ENCODE assay signal across 3 fruit fly cellular contexts in genomic region chr3R:22022623-22023022, dm6.
TF ChIP-seq lines count a peak whose summit lies in the region.

No protein-coding gene starts in this region.

- no peak for TF ChIP-seq CTCF in whole organism, embryonic (GFP tag; optimal IDR thresholded peaks at IDR 0.05; lab: Kevin White, UChicago)

TF ChIP-seq in whole organism, adult, 20 proteins besides CTCF, POLR2A, EP300 and RAD21:
- TF ChIP-seq Mnt (GFP tag; optimal IDR thresholded peaks at IDR 0.05; lab: Kevin White, UChicago) = peak; percentile 14
- no peak for TF ChIP-seq pad (GFP tag; optimal IDR thresholded peaks at IDR 0.05; lab: Kevin White, UChicago)
- no peak for TF ChIP-seq Hr96 (GFP tag; optimal IDR thresholded peaks at IDR 0.05; lab: Kevin White, UChicago)
- no peak for TF ChIP-seq tj (GFP tag; optimal IDR thresholded peaks at IDR 0.05; lab: Kevin White, UChicago)
- TF ChIP-seq CG5204 (GFP tag; optimal IDR thresholded peaks at IDR 0.05; lab: Kevin White, UChicago) = no peak
- no peak for TF ChIP-seq Clk (GFP tag; optimal IDR thresholded peaks at IDR 0.05; lab: Kevin White, UChicago)
- no peak for TF ChIP-seq kay (GFP tag; lab: Kevin White, UChicago; ENCODE audit: borderline replicate concordance)
- TF ChIP-seq CG14711 (tag; optimal IDR thresholded peaks at IDR 0.05; lab: Kevin White, UChicago) = no peak
- TF ChIP-seq cic (GFP tag; optimal IDR thresholded peaks at IDR 0.05; lab: Kevin White, UChicago) = peak; percentile 51
- TF ChIP-seq CG12768 (GFP tag; optimal IDR thresholded peaks at IDR 0.05; lab: Kevin White, UChicago) = no peak
- peak; percentile 13 for TF ChIP-seq bab1 (GFP tag; optimal IDR thresholded peaks at IDR 0.05; lab: Kevin White, UChicago)
- TF ChIP-seq CG33017 (tag; optimal IDR thresholded peaks at IDR 0.05; lab: Kevin White, UChicago) = no peak
- no peak for TF ChIP-seq CG7045 (GFP tag; optimal IDR thresholded peaks at IDR 0.05; lab: Kevin White, UChicago)
- no peak for TF ChIP-seq ovo (GFP tag; optimal IDR thresholded peaks at IDR 0.05; lab: Kevin White, UChicago)
- TF ChIP-seq CG11617 (GFP tag; optimal IDR thresholded peaks at IDR 0.05; lab: Kevin White, UChicago) = no peak
- TF ChIP-seq CG7101 (tag; optimal IDR thresholded peaks at IDR 0.05; lab: Kevin White, UChicago) = no peak
- no peak for TF ChIP-seq Crg-1 (GFP tag; optimal IDR thresholded peaks at IDR 0.05; lab: Kevin White, UChicago)
- TF ChIP-seq cnc (optimal IDR thresholded peaks at IDR 0.05; lab: Kevin White, UChicago) = no peak
- TF ChIP-seq toe (GFP tag; optimal IDR thresholded peaks at IDR 0.05; lab: Kevin White, UChicago) = no peak
- TF ChIP-seq CG1620 (GFP tag; optimal IDR thresholded peaks at IDR 0.05; lab: Kevin White, UChicago) = no peak

TF ChIP-seq in whole organism, embryonic, 481 proteins besides CTCF, POLR2A, EP300 and RAD21:
- TF ChIP-seq Nf-YA (GFP tag; IDR thresholded peaks at IDR 0.05; lab: Robert Waterston, UW) (no peak), Pdp1 (GFP tag; optimal IDR thresholded peaks at IDR 0.05; lab: Kevin White, UChicago) (peak in 1 of 2 experiments; percentile 98), insv (GFP tag; optimal IDR thresholded peaks at IDR 0.05; lab: Kevin White, UChicago) (no peak), CG4360 (GFP tag; IDR thresholded peaks at IDR 0.05; lab: Robert Waterston, UW) (no peak), CG4328 (GFP tag; optimal IDR thresholded peaks at IDR 0.05; lab: Kevin White, UChicago) (no peak), onecut (GFP tag; IDR thresholded peaks at IDR 0.05; lab: Robert Waterston, UW) (peak; percentile 91), CG8290 (GFP tag; optimal IDR thresholded peaks at IDR 0.05; lab: Kevin White, UChicago) (no peak), CG8290 (tag; optimal IDR thresholded peaks at IDR 0.05; lab: Kevin White, UChicago) (peak in 1 of 2 experiments; percentile 7), seq (GFP tag; IDR thresholded peaks at IDR 0.05; lab: Robert Waterston, UW) (peak; percentile 32; the same call in 1 of the 2 replicates), org-1 (GFP tag; optimal IDR thresholded peaks at IDR 0.05; lab: Kevin White, UChicago) (no peak), bsh (GFP tag; optimal IDR thresholded peaks at IDR 0.05; lab: Kevin White, UChicago) (no peak), CG15514 (GFP tag; optimal IDR thresholded peaks at IDR 0.05; lab: Kevin White, UChicago) (no peak), Kr (GFP tag; optimal IDR thresholded peaks at IDR 0.05; lab: Kevin White, UChicago) (no peak), ato (GFP tag; IDR thresholded peaks at IDR 0.05; lab: Robert Waterston, UW; ENCODE audit: partially characterized antibody) (0 out of 2 replicates have a peak, but pooled peaks have one; percentile 11), peb (GFP tag; IDR thresholded peaks at IDR 0.05; lab: Robert Waterston, UW) (no peak), crol (GFP tag; IDR thresholded peaks at IDR 0.05; lab: Robert Waterston, UW) (peak; percentile 96), CG3726 (GFP tag; IDR thresholded peaks at IDR 0.05; lab: Robert Waterston, UW) (no peak), MESR4 (GFP tag; optimal IDR thresholded peaks at IDR 0.05; lab: Kevin White, UChicago) (peak; percentile 66), E2f2 (GFP tag; IDR thresholded peaks at IDR 0.05; lab: Robert Waterston, UW) (peak; percentile 19; the same call in 1 of the 2 replicates), CG31365 (tag; optimal IDR thresholded peaks at IDR 0.05; lab: Kevin White, UChicago) (no peak), CG4617 (GFP tag; optimal IDR thresholded peaks at IDR 0.05; lab: Kevin White, UChicago; ENCODE audit: borderline replicate concordance) (peak; percentile 14)

TF ChIP-seq in whole organism, prepupa, 60 proteins besides CTCF, POLR2A, EP300 and RAD21:
- TF ChIP-seq CG1621 (tag; optimal IDR thresholded peaks at IDR 0.05; lab: Kevin White, UChicago) (no peak), vri (GFP tag; optimal IDR thresholded peaks at IDR 0.05; lab: Kevin White, UChicago) (peak; percentile 90), Met (GFP tag; optimal IDR thresholded peaks at IDR 0.05; lab: Kevin White, UChicago) (no peak), CG6808 (GFP tag; optimal IDR thresholded peaks at IDR 0.05; lab: Kevin White, UChicago) (no peak), Sox102F (GFP tag; optimal IDR thresholded peaks at IDR 0.05; lab: Kevin White, UChicago) (no peak), CG8319 (GFP tag; optimal IDR thresholded peaks at IDR 0.05; lab: Kevin White, UChicago) (no peak), CG10669 (GFP tag; optimal IDR thresholded peaks at IDR 0.05; lab: Kevin White, UChicago) (no peak), salr (GFP tag; optimal IDR thresholded peaks at IDR 0.05; lab: Kevin White, UChicago) (no peak), ss (GFP tag; optimal IDR thresholded peaks at IDR 0.05; lab: Kevin White, UChicago) (no peak), CG6792 (GFP tag; optimal IDR thresholded peaks at IDR 0.05; lab: Kevin White, UChicago) (no peak), CG15336 (GFP tag; IDR thresholded peaks at IDR 0.05; lab: Robert Waterston, UW) (0 out of 2 replicates have a peak, but pooled peaks have one; percentile 16), Hr38 (GFP tag; optimal IDR thresholded peaks at IDR 0.05; lab: Kevin White, UChicago) (no peak), Hr39 (GFP tag; optimal IDR thresholded peaks at IDR 0.05; lab: Kevin White, UChicago) (no peak), CG11902 (GFP tag; optimal IDR thresholded peaks at IDR 0.05; lab: Kevin White, UChicago) (no peak), achi (GFP tag; optimal IDR thresholded peaks at IDR 0.05; lab: Kevin White, UChicago) (no peak), Eip78C (GFP tag; lab: Kevin White, UChicago) (peak; percentile 17), CG8119 (GFP tag; IDR thresholded peaks at IDR 0.05; lab: Robert Waterston, UW) (no peak), Eip93F (GFP tag; optimal IDR thresholded peaks at IDR 0.05; lab: Kevin White, UChicago) (no peak), CG10631 (GFP tag; optimal IDR thresholded peaks at IDR 0.05; lab: Kevin White, UChicago) (no peak)
